Fruit fly (Drosophila melanogaster) whole organism, embryonic: ENCODE measurements around the gene CG32106.
A peak's percentile ranks its signal among the peaks of the same experiment; 100 is the strongest.

Experiments used
- ATbp ChIP-seq: fragments of 200-800 bp; sonication (Bioruptor generic); optimal IDR thresholded peaks from 2 replicates; lab custom pipeline; 2017; ENCODE audit warnings: missing biosample characterization, mild to moderate bottlenecking, missing genetic modification characterization, missing genetic modification reagents
- Bgb ChIP-seq: fragments of 200-800 bp; sonication (Bioruptor generic); IDR thresholded peaks from 2 replicates; pipeline ENCODE4 v1.3.6; 2022; ENCODE audit warnings: missing biosample characterization, missing genetic modification characterization; ENCODE audit not compliant: partially characterized antibody
- CG11247 ChIP-seq: fragments of 200-800 bp; sonication (Bioruptor generic); IDR thresholded peaks from 2 replicates; pipeline ENCODE4 v1.3.6; 2022; ENCODE audit warnings: missing biosample characterization, missing genetic modification characterization
- CG12071 ChIP-seq: fragments of 200-800 bp; sonication (Bioruptor generic); optimal IDR thresholded peaks from 3 replicates; lab custom pipeline; 2018; ENCODE audit warnings: missing biosample characterization, mild to moderate bottlenecking, missing genetic modification characterization
- CG13424 ChIP-seq: fragments of 200-800 bp; sonication (Bioruptor generic); optimal IDR thresholded peaks from 2 replicates; lab custom pipeline; 2019; ENCODE audit warnings: missing biosample characterization, mild to moderate bottlenecking, missing genetic modification characterization, moderate library complexity
- CG13624 ChIP-seq: fragments of 200-800 bp; sonication (Bioruptor generic); optimal IDR thresholded peaks from 2 replicates; lab custom pipeline; 2016; ENCODE audit warnings: missing biosample characterization, missing genetic modification characterization
- CG15073 ChIP-seq: fragments of 200-800 bp; sonication (Bioruptor generic); optimal IDR thresholded peaks from 2 replicates; lab custom pipeline; 2016; ENCODE audit warnings: missing biosample characterization, missing genetic modification characterization
- CG1529 ChIP-seq: fragments of 200-800 bp; sonication (Bioruptor generic); optimal IDR thresholded peaks from 3 replicates; lab custom pipeline; 2018; ENCODE audit warnings: missing biosample characterization, missing genetic modification characterization
- CG15696 ChIP-seq: fragments of 200-800 bp; sonication (Bioruptor generic); optimal IDR thresholded peaks from 2 replicates; lab custom pipeline; 2019; ENCODE audit warnings: missing biosample characterization, mild to moderate bottlenecking, missing genetic modification characterization, moderate library complexity
- CG16813 ChIP-seq: fragments of 200-800 bp; sonication (Bioruptor generic); IDR thresholded peaks from 3 replicates; pipeline ENCODE4 v1.3.6; 2022; ENCODE audit warnings: missing biosample characterization, missing genetic modification characterization; ENCODE audit not compliant: partially characterized antibody
- CG17359 ChIP-seq: fragments of 200-800 bp; sonication (Bioruptor generic); optimal IDR thresholded peaks from 3 replicates; lab custom pipeline; 2018; ENCODE audit warnings: missing biosample characterization, mild to moderate bottlenecking, missing genetic modification characterization, moderate library complexity
- CG17829 ChIP-seq: fragments of 200-800 bp; optimal IDR thresholded peaks from 2 replicates; lab custom pipeline; 2019; ENCODE audit warnings: missing biosample characterization, mild to moderate bottlenecking, missing genetic modification characterization, moderate library complexity
- CG2202 ChIP-seq: fragments of 200-800 bp; sonication (Bioruptor generic); optimal IDR thresholded peaks from 2 replicates; lab custom pipeline; 2018; ENCODE audit warnings: missing biosample characterization, mild to moderate bottlenecking, missing genetic modification characterization
- CG2712 ChIP-seq: fragments of 200-800 bp; optimal IDR thresholded peaks from 3 replicates; lab custom pipeline; 2019; ENCODE audit warnings: missing biosample characterization, mild to moderate bottlenecking, missing genetic modification characterization, moderate library complexity
- CG32767 ChIP-seq: fragments of 200-800 bp; sonication (Bioruptor generic); IDR thresholded peaks from 2 replicates; pipeline ENCODE4 v1.3.6; 2022; ENCODE audit warnings: missing biosample characterization, missing genetic modification characterization
- CG4424 ChIP-seq: fragments of 200-800 bp; sonication (Bioruptor generic); optimal IDR thresholded peaks from 3 replicates; lab custom pipeline; 2016; ENCODE audit warnings: missing biosample characterization, missing genetic modification characterization
- CG6765 ChIP-seq: fragments of 200-800 bp; sonication (Bioruptor generic); optimal IDR thresholded peaks from 3 replicates; lab custom pipeline; 2017; ENCODE audit warnings: missing biosample characterization, mild to moderate bottlenecking, missing genetic modification characterization
- CG7556 ChIP-seq: fragments of 200-800 bp; sonication (Bioruptor generic); optimal IDR thresholded peaks from 2 replicates; lab custom pipeline; 2017; ENCODE audit warnings: missing biosample characterization, mild to moderate bottlenecking, missing genetic modification characterization
- CG9437 ChIP-seq: fragments of 200-800 bp; sonication (Bioruptor generic); optimal IDR thresholded peaks from 2 replicates; lab custom pipeline; 2018; ENCODE audit warnings: missing biosample characterization, mild to moderate bottlenecking, missing genetic modification characterization
- CHES-1-like ChIP-seq: fragments of 200-800 bp; sonication (Bioruptor generic); optimal IDR thresholded peaks from 2 replicates; lab custom pipeline; 2016; ENCODE audit warnings: missing biosample characterization, missing genetic modification characterization
- Ets97D ChIP-seq: fragments of 200-800 bp; sonication (Bioruptor generic); optimal IDR thresholded peaks from 3 replicates; lab custom pipeline; 2016; ENCODE audit warnings: missing biosample characterization, missing genetic modification characterization
- HLH4C ChIP-seq: fragments of 200-800 bp; sonication (Bioruptor generic); IDR thresholded peaks from 3 replicates; pipeline ENCODE4 v1.3.6; 2022; ENCODE audit warnings: missing biosample characterization, missing genetic modification characterization; ENCODE audit not compliant: partially characterized antibody
- HmgD ChIP-seq: fragments of 200-800 bp; sonication (Bioruptor generic); optimal IDR thresholded peaks from 3 replicates; lab custom pipeline; 2016; ENCODE audit warnings: missing biosample characterization, missing genetic modification characterization
- Hmr ChIP-seq: fragments of 200-800 bp; sonication (Bioruptor generic); optimal IDR thresholded peaks from 3 replicates; lab custom pipeline; 2017; ENCODE audit warnings: mild to moderate bottlenecking, missing biosample characterization, missing genetic modification reagents, missing genetic modification characterization
- NC2α ChIP-seq: fragments of 200-800 bp; sonication (Bioruptor generic); optimal IDR thresholded peaks from 2 replicates; lab custom pipeline; 2016; ENCODE audit warnings: missing biosample characterization, missing genetic modification characterization
- Neu2 ChIP-seq: fragments of 200-800 bp; sonication (Bioruptor generic); optimal IDR thresholded peaks from 3 replicates; lab custom pipeline; 2016; ENCODE audit warnings: missing biosample characterization, missing genetic modification characterization, borderline replicate concordance
- Sry-β ChIP-seq: fragments of 200-800 bp; sonication (Bioruptor generic); optimal IDR thresholded peaks from 2 replicates; lab custom pipeline; 2018; ENCODE audit warnings: missing biosample characterization, mild to moderate bottlenecking, missing genetic modification characterization, moderate library complexity
- bab2 ChIP-seq: fragments of 200-800 bp; sonication (Bioruptor generic); optimal IDR thresholded peaks from 2 replicates; lab custom pipeline; 2016; ENCODE audit warnings: missing biosample characterization, missing genetic modification characterization
- bbx ChIP-seq: fragments of 200-800 bp; sonication (Bioruptor generic); IDR thresholded peaks from 2 replicates; pipeline ENCODE4 v1.3.6; 2022; ENCODE audit warnings: missing biosample characterization, missing genetic modification characterization; ENCODE audit not compliant: partially characterized antibody
- chinmo ChIP-seq: fragments of 200-800 bp; sonication (Bioruptor generic); IDR thresholded peaks from 4 replicates; pipeline ENCODE4 v1.3.6; 2022; ENCODE audit warnings: missing biosample characterization, missing genetic modification characterization; ENCODE audit not compliant: partially characterized antibody
- da ChIP-seq: fragments of 200-800 bp; sonication (Bioruptor generic); optimal IDR thresholded peaks from 2 replicates; lab custom pipeline; 2016; ENCODE audit warnings: missing biosample characterization, missing genetic modification characterization
- dan ChIP-seq: fragments of 200-800 bp; sonication (Bioruptor generic); IDR thresholded peaks from 2 replicates; pipeline ENCODE4 v1.3.6; 2022; ENCODE audit warnings: missing biosample characterization, missing genetic modification characterization
- dpn ChIP-seq, 2 experiments: fragments of 200-800 bp; sonication (Bioruptor generic); optimal IDR thresholded peaks; 3 replicates each; lab custom pipeline; 2016; ENCODE audit warnings: missing biosample characterization in 2 of 2, missing genetic modification characterization in 2 of 2
- dysf ChIP-seq: fragments of 200-800 bp; sonication (Bioruptor generic); IDR thresholded peaks from 3 replicates; pipeline ENCODE4 v1.3.6; 2022; ENCODE audit warnings: missing biosample characterization, missing genetic modification characterization
- gem ChIP-seq: fragments of 200-800 bp; sonication (Bioruptor generic); optimal IDR thresholded peaks from 2 replicates; lab custom pipeline; 2019; ENCODE audit warnings: missing biosample characterization, mild to moderate bottlenecking, missing genetic modification characterization, moderate library complexity
- gt ChIP-seq: fragments of 200-800 bp; sonication (Bioruptor generic); IDR thresholded peaks from 2 replicates; pipeline ENCODE4 v1.3.6; 2022; ENCODE audit warnings: missing biosample characterization, missing genetic modification characterization
- jigr1 ChIP-seq: fragments of 200-800 bp; sonication (Bioruptor generic); IDR thresholded peaks from 3 replicates; pipeline ENCODE4 v1.3.6; 2022; ENCODE audit warnings: missing biosample characterization, missing genetic modification characterization
- luna ChIP-seq: fragments of 200-800 bp; sonication (Bioruptor generic); optimal IDR thresholded peaks from 2 replicates; lab custom pipeline; 2016; ENCODE audit warnings: missing biosample characterization, missing genetic modification characterization
- oc ChIP-seq: fragments of 200-800 bp; sonication (Bioruptor generic); optimal IDR thresholded peaks from 2 replicates; lab custom pipeline; 2018; ENCODE audit warnings: missing biosample characterization, mild to moderate bottlenecking, missing genetic modification characterization, moderate library complexity
- pzg ChIP-seq: fragments of 200-800 bp; sonication (Bioruptor generic); optimal IDR thresholded peaks from 3 replicates; lab custom pipeline; 2018; ENCODE audit warnings: missing biosample characterization, mild to moderate bottlenecking, missing genetic modification characterization, moderate library complexity
- ro ChIP-seq: fragments of 200-800 bp; sonication (Bioruptor generic); IDR thresholded peaks from 2 replicates; pipeline ENCODE4 v1.3.6; 2022; ENCODE audit warnings: missing biosample characterization, missing genetic modification characterization
- run ChIP-seq: fragments of 200-800 bp; sonication (Bioruptor generic); optimal IDR thresholded peaks from 3 replicates; lab custom pipeline; 2018; ENCODE audit warnings: missing biosample characterization, mild to moderate bottlenecking, missing genetic modification characterization
- sqz ChIP-seq: fragments of 200-800 bp; sonication (Bioruptor generic); optimal IDR thresholded peaks from 3 replicates; lab custom pipeline; 2018; ENCODE audit warnings: missing biosample characterization, mild to moderate bottlenecking, missing genetic modification characterization
- trh ChIP-seq: fragments of 200-800 bp; sonication (Bioruptor generic); optimal IDR thresholded peaks from 2 replicates; lab custom pipeline; 2016; ENCODE audit warnings: missing biosample characterization, missing genetic modification characterization
- vnd ChIP-seq: fragments of 200-800 bp; sonication (Bioruptor generic); IDR thresholded peaks from 3 replicates; pipeline ENCODE4 v1.3.6; 2022; ENCODE audit warnings: missing biosample characterization, missing genetic modification characterization; ENCODE audit not compliant: partially characterized antibody

Gene CG32106

dm6 chr3L:12804035-12804729 is 25.7 kb upstream of the CG32106 start (continued):
- no peak for TF ChIP-seq CG17359 (tag; lab: Kevin White, UChicago)
- TF ChIP-seq oc (tag; lab: Kevin White, UChicago), result peak; percentile 40
- TF ChIP-seq, all 482 proteins: peak for 41

- TF ChIP-seq jigr1 (GFP tag; lab: Robert Waterston, UW) (no peak), Bgb (no peak), Neu2 (no peak), CG4424 (GFP tag; lab: Kevin White, UChicago) (peak; percentile 48), Ets97D (GFP tag; lab: Kevin White, UChicago) (no peak), dan (GFP tag; lab: Robert Waterston, UW) (no peak), CG13424 (tag; lab: Kevin White, UChicago) (peak; percentile 19), HmgD (GFP tag; lab: Kevin White, UChicago) (no peak), bab2 (GFP tag; lab: Kevin White, UChicago) (peak; percentile 45), CG13624 (GFP tag; lab: Kevin White, UChicago) (peak; percentile 58), Sry-β (GFP tag; lab: Kevin White, UChicago) (no peak), CG7556 (GFP tag; lab: Kevin White, UChicago) (peak; percentile 63), ATbp (no peak), CG15073 (GFP tag; lab: Kevin White, UChicago) (no peak), NC2α (GFP tag; lab: Kevin White, UChicago) (no peak), sqz (GFP tag; lab: Kevin White, UChicago) (no peak), CG16813 (GFP tag; lab: Robert Waterston, UW) (no peak), CG6765 (GFP tag; lab: Kevin White, UChicago) (peak; percentile 73), luna (GFP tag; lab: Kevin White, UChicago) (peak; percentile 37), chinmo (0 out of 4 replicates have a peak, but pooled peaks have one; percentile 62), pzg (GFP tag; lab: Kevin White, UChicago) (no peak), vnd (no peak), gem (tag; lab: Kevin White, UChicago) (peak; percentile 73), HLH4C (GFP tag; lab: Robert Waterston, UW) (no peak), CG9437 (GFP tag; lab: Kevin White, UChicago) (peak; percentile 51), CG17829 (tag; lab: Kevin White, UChicago) (peak; percentile 5), CHES-1-like (peak; percentile 65), dysf (GFP tag; lab: Robert Waterston, UW) (peak; percentile 46; the same call in 1 of the 3 replicates), ro (GFP tag; lab: Robert Waterston, UW) (no peak), CG15696 (tag; lab: Kevin White, UChicago) (no peak), CG11247 (GFP tag; lab: Robert Waterston, UW) (no peak; the same call in 1 of the 2 replicates), gt (GFP tag; lab: Robert Waterston, UW) (no peak), Hmr (GFP tag; lab: Kevin White, UChicago) (peak; percentile 66), CG12071 (GFP tag; lab: Kevin White, UChicago) (no peak), trh (no peak), dpn (GFP tag; optimal IDR thresholded peaks at IDR 0.05; lab: Kevin White, UChicago) (peak; percentile 24 to 83), CG2202 (tag; lab: Kevin White, UChicago) (no peak), CG32767 (GFP tag; lab: Robert Waterston, UW) (no peak), bbx (no peak), CG2712 (tag; lab: Kevin White, UChicago) (peak; percentile 15), da (GFP tag; lab: Kevin White, UChicago) (no peak), CG1529 (GFP tag; lab: Kevin White, UChicago) (no peak), run (no peak)
These were observed 24.9 kb upstream of the CG32106 start for dm6 chr3L:12803159-12804034.
